Fruit fly (Drosophila melanogaster): ENCODE results near the gene Nup93-2.
A peak's percentile ranks its signal among the peaks of the same experiment; 100 is the strongest.

Gene Nup93-2

dm6 chr3R:14890064-14890709, 8.0 kb downstream of the Nup93-2 start, which contains the start of the genes CycC and UQCR-C1 (continued):
- TF ChIP-seq crp (GFP tag; optimal IDR thresholded peaks at IDR 0.05) (peak; percentile 97 to 99), CG3847 (GFP tag; IDR thresholded peaks at IDR 0.05) (peak; percentile 5; the same call in 1 of the 2 replicates), CG9437 (GFP tag; optimal IDR thresholded peaks at IDR 0.05) (peak; percentile 57), pzg (GFP tag; optimal IDR thresholded peaks at IDR 0.05) (peak; percentile 70), ewg (GFP tag; optimal IDR thresholded peaks at IDR 0.05) (peak; percentile 30), Bgb (GFP tag; IDR thresholded peaks at IDR 0.05; ENCODE audit: partially characterized antibody) (peak; percentile 45; the same call in 1 of the 2 replicates), CG16779 (GFP tag; IDR thresholded peaks at IDR 0.05) (no peak), eve (GFP tag; optimal IDR thresholded peaks at IDR 0.05) (no peak), HHEX (GFP tag; optimal IDR thresholded peaks at IDR 0.05) (no peak), CG6272 (GFP tag; IDR thresholded peaks at IDR 0.05) (no peak), CG8089 (GFP tag; optimal IDR thresholded peaks at IDR 0.05) (no peak), emc (GFP tag; optimal IDR thresholded peaks at IDR 0.05) (no peak), nmo (GFP tag; optimal IDR thresholded peaks at IDR 0.05) (peak; percentile 22), CG4707 (GFP tag; optimal IDR thresholded peaks at IDR 0.05) (no peak), Nf-YB (GFP tag; optimal IDR thresholded peaks at IDR 0.05) (no peak), ham (GFP tag; IDR thresholded peaks at IDR 0.05) (no peak), BEAF-32 (GFP tag; optimal IDR thresholded peaks at IDR 0.05) (peak; percentile 16), trem (tag; optimal IDR thresholded peaks at IDR 0.05) (peak; percentile 25), bbx (GFP tag; IDR thresholded peaks at IDR 0.05; ENCODE audit: partially characterized antibody) (peak; percentile 55), Scr (GFP tag; IDR thresholded peaks at IDR 0.05; ENCODE audit: partially characterized antibody) (peak; percentile 32; the same call in 1 of the 2 replicates), abd-A (tag; optimal IDR thresholded peaks at IDR 0.05) (no peak), CTCF (GFP tag; optimal IDR thresholded peaks at IDR 0.05) (peak; percentile 20), Pdp1 (GFP tag; optimal IDR thresholded peaks at IDR 0.05) (peak in 1 of 2 experiments; percentile 98), sug (tag; optimal IDR thresholded peaks at IDR 0.05) (peak; percentile 25), CG15514 (GFP tag; optimal IDR thresholded peaks at IDR 0.05) (peak; percentile 46), btn (GFP tag; optimal IDR thresholded peaks at IDR 0.05) (no peak), Ada2b (GFP tag; IDR thresholded peaks at IDR 0.05) (no peak), CG32767 (GFP tag; IDR thresholded peaks at IDR 0.05) (no peak), sisA (GFP tag; IDR thresholded peaks at IDR 0.05) (no peak), E2f2 (GFP tag; IDR thresholded peaks at IDR 0.05) (peak; percentile 37), CG4617 (GFP tag; optimal IDR thresholded peaks at IDR 0.05; ENCODE audit: borderline replicate concordance) (peak; percentile 91), Stat92E (GFP tag; optimal IDR thresholded peaks at IDR 0.05) (no peak), zfh2 (GFP tag; optimal IDR thresholded peaks at IDR 0.05) (no peak), nerfin-2 (GFP tag; IDR thresholded peaks at IDR 0.05; ENCODE audit: partially characterized antibody) (no peak), D19A (tag; optimal IDR thresholded peaks at IDR 0.05) (no peak), Dll (GFP tag; IDR thresholded peaks at IDR 0.05; ENCODE audit: partially characterized antibody) (0 out of 4 replicates have a peak, but pooled peaks have one; percentile 15), Sry-β (GFP tag; optimal IDR thresholded peaks at IDR 0.05) (peak; percentile 5), stwl (tag; optimal IDR thresholded peaks at IDR 0.05) (peak; percentile 62), CG32532 (GFP tag; IDR thresholded peaks at IDR 0.05) (no peak), CG8388 (GFP tag; optimal IDR thresholded peaks at IDR 0.05) (no peak), dm (GFP tag; optimal IDR thresholded peaks at IDR 0.05) (peak; percentile 15), CG1832 (GFP tag; optimal IDR thresholded peaks at IDR 0.05) (no peak), gt (GFP tag; IDR thresholded peaks at IDR 0.05) (no peak), Opbp (GFP tag; IDR thresholded peaks at IDR 0.05; ENCODE audit: partially characterized antibody) (peak; percentile 100), CG3281 (GFP tag; optimal IDR thresholded peaks at IDR 0.05) (peak; percentile 31)

Measured in whole organism, embryonic.